Fruit fly (Drosophila melanogaster): ENCODE results near the gene CG3437.

Gene CG3437

dm6 chr3L:9461670-9462246, 4.3 kb upstream of the CG3437 start:
- TF ChIP-seq CG7839 (tag; optimal IDR thresholded peaks at IDR 0.05) (peak; percentile 38), Rfx (GFP tag; IDR thresholded peaks at IDR 0.05) (peak; percentile 61), CG7928 (GFP tag; optimal IDR thresholded peaks at IDR 0.05) (no peak), CG10565 (GFP tag; optimal IDR thresholded peaks at IDR 0.05) (no peak), CG17186 (GFP tag; optimal IDR thresholded peaks at IDR 0.05) (peak; percentile 30), CG7786 (GFP tag; optimal IDR thresholded peaks at IDR 0.05) (peak; percentile 27), CG33213 (GFP tag; optimal IDR thresholded peaks at IDR 0.05) (peak; percentile 29), HLH4C (GFP tag; IDR thresholded peaks at IDR 0.05; ENCODE audit: partially characterized antibody) (0 out of 3 replicates have a peak, but pooled peaks have one; percentile 18), Mad (GFP tag; optimal IDR thresholded peaks at IDR 0.05) (no peak), nerfin-1 (tag; optimal IDR thresholded peaks at IDR 0.05) (peak; percentile 49), chif (GFP tag; optimal IDR thresholded peaks at IDR 0.05) (peak in 1 of 2 experiments; percentile 38), CG1792 (GFP tag; optimal IDR thresholded peaks at IDR 0.05) (peak; percentile 26), H2.0 (GFP tag; IDR thresholded peaks at IDR 0.05) (peak; percentile 51), sug (tag; optimal IDR thresholded peaks at IDR 0.05) (no peak), Atf-2 (GFP tag; optimal IDR thresholded peaks at IDR 0.05) (no peak), D (optimal IDR thresholded peaks at IDR 0.05) (peak; percentile 58), D (GFP tag; optimal IDR thresholded peaks at IDR 0.05) (no peak), Dip2 (GFP tag; IDR thresholded peaks at IDR 0.05) (no peak), CG11560 (tag; IDR thresholded peaks at IDR 0.05) (no peak), Xbp1 (GFP tag; optimal IDR thresholded peaks at IDR 0.05) (peak; percentile 23), PHDP (tag; optimal IDR thresholded peaks at IDR 0.05) (peak; percentile 2), Doc2 (GFP tag; IDR thresholded peaks at IDR 0.05) (no peak), GATAe (GFP tag; conservative IDR thresholded peaks at IDR 0.05) (no peak), Ravus (GFP tag; IDR thresholded peaks at IDR 0.05) (no peak), Ptx1 (GFP tag; IDR thresholded peaks at IDR 0.05) (peak; percentile 55), tgo (GFP tag; IDR thresholded peaks at IDR 0.05) (peak; percentile 21; the same call in 1 of the 3 replicates), Doc3 (GFP tag; IDR thresholded peaks at IDR 0.05; ENCODE audit: partially characterized antibody) (no peak), toy (GFP tag; IDR thresholded peaks at IDR 0.05) (no peak), slp2 (GFP tag; optimal IDR thresholded peaks at IDR 0.05) (peak; percentile 12), CG18619 (GFP tag; optimal IDR thresholded peaks at IDR 0.05) (no peak), CG3407 (GFP tag; optimal IDR thresholded peaks at IDR 0.05) (no peak), CG5953 (GFP tag; IDR thresholded peaks at IDR 0.05) (peak; percentile 58; the same call in 1 of the 2 replicates), knrl (GFP tag; IDR thresholded peaks at IDR 0.05; ENCODE audit: partially characterized antibody) (no peak), CG9797 (GFP tag; optimal IDR thresholded peaks at IDR 0.05) (no peak), CG12236 (GFP tag; optimal IDR thresholded peaks at IDR 0.05) (peak; percentile 5), crol (GFP tag; IDR thresholded peaks at IDR 0.05) (0 out of 2 replicates have a peak, but pooled peaks have one; percentile 9), nmo (GFP tag; optimal IDR thresholded peaks at IDR 0.05) (no peak), Nf-YA (GFP tag; IDR thresholded peaks at IDR 0.05) (peak; percentile 36; the same call in 1 of the 2 replicates), salm (tag; optimal IDR thresholded peaks at IDR 0.05) (no peak), sens-2 (GFP tag; IDR thresholded peaks at IDR 0.05) (peak; percentile 59), Ets97D (GFP tag; optimal IDR thresholded peaks at IDR 0.05) (no peak), CG6765 (GFP tag; optimal IDR thresholded peaks at IDR 0.05) (no peak), dysf (GFP tag; IDR thresholded peaks at IDR 0.05) (peak; percentile 44; the same call in 1 of the 3 replicates), Sry-δ (GFP tag; optimal IDR thresholded peaks at IDR 0.05) (no peak), so (GFP tag; IDR thresholded peaks at IDR 0.05) (peak; percentile 63; the same call in 2 of the 3 replicates), klu (GFP tag; IDR thresholded peaks at IDR 0.05) (no peak), CG3838 (GFP tag; optimal IDR thresholded peaks at IDR 0.05) (no peak), sens (GFP tag) (peak; percentile 87), CG2875 (GFP tag; optimal IDR thresholded peaks at IDR 0.05) (no peak), CG2889 (GFP tag; IDR thresholded peaks at IDR 0.05) (peak; percentile 45; the same call in 1 of the 3 replicates), D19B (GFP tag; optimal IDR thresholded peaks at IDR 0.05) (no peak)
